Fruit fly (Drosophila melanogaster): ENCODE measurements around the gene CG7886.

Gene CG7886

DNA sequence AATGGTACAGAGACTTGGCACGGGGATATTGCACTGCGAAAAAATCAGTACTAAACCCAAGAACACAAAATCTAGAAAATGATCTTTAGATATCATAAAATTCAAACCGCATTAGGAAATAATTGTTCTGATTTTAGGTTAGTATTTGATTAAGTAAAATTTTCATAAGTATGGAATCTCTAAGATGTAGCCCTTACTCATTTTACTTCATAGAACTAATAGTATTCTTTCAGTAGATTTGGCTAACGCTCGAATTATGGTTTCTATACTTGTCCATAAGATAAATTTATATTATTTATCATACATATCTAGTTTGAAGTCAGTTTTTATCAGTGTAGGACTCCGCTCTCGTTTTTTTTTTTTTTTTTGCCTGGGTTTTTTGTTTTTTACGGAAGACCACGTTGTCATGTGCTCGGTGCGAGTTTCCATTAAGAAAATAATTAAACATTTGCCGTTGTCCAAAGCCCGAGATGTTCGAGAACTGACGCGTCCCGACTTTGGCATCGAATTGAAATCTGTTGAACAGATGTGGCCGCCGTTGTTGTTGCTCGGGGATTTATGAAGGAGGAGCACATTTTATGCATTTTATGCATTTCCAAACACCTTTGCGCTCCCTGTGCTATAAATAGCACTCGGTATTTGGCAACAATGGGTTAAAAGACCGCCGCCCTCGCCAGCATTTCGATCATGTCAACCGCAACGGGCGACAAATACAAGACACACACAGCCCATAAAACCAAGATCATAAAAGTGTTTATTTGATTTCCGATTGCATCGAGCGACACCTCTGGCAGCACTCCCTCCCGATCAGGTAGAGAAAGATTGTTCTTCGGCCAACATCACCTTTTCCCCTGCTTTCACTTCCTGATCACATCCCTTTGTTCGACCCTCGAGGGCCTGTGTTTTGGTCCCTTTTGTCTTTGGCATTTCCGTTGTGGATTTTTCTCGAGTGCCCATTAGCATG, 55.6 kb downstream of the CG7886 start (continued):
- TF ChIP-seq CG10654 (GFP tag; optimal IDR thresholded peaks at IDR 0.05) (no peak), Atf3 (GFP tag; optimal IDR thresholded peaks at IDR 0.05) (no peak), sc (optimal IDR thresholded peaks at IDR 0.05) (no peak), sc (GFP tag; optimal IDR thresholded peaks at IDR 0.05) (peak; percentile 11), shn (GFP tag; optimal IDR thresholded peaks at IDR 0.05) (no peak), CG17829 (tag; optimal IDR thresholded peaks at IDR 0.05) (peak; percentile 33), nmo (GFP tag; optimal IDR thresholded peaks at IDR 0.05) (peak; percentile 32), CG15479 (GFP tag; optimal IDR thresholded peaks at IDR 0.05) (peak; percentile 24), Dad (GFP tag; optimal IDR thresholded peaks at IDR 0.05) (no peak), CG34224 (GFP tag; IDR thresholded peaks at IDR 0.05; ENCODE audit: partially characterized antibody) (no peak), lola (GFP tag; optimal IDR thresholded peaks at IDR 0.05) (peak in 1 of 3 experiments; percentile 71), CG7271 (tag; optimal IDR thresholded peaks at IDR 0.05) (no peak), lov (optimal IDR thresholded peaks at IDR 0.05) (no peak), lov (GFP tag; IDR thresholded peaks at IDR 0.05) (no peak), phol (tag; optimal IDR thresholded peaks at IDR 0.05) (peak; percentile 32), CG30431 (GFP tag; optimal IDR thresholded peaks at IDR 0.05) (no peak), odd (GFP tag; optimal IDR thresholded peaks at IDR 0.05) (no peak), Chrac-16 (GFP tag; optimal IDR thresholded peaks at IDR 0.05) (peak; percentile 19), CG9609 (GFP tag; optimal IDR thresholded peaks at IDR 0.05) (no peak), prd (optimal IDR thresholded peaks at IDR 0.05) (no peak), prd (GFP tag; IDR thresholded peaks at IDR 0.05) (peak; percentile 52; the same call in 2 of the 3 replicates), Sox102F (GFP tag; optimal IDR thresholded peaks at IDR 0.05) (peak; percentile 16), CG30403 (GFP tag; optimal IDR thresholded peaks at IDR 0.05) (peak; percentile 22), CG7556 (GFP tag; optimal IDR thresholded peaks at IDR 0.05) (no peak), Hr51 (GFP tag; optimal IDR thresholded peaks at IDR 0.05) (no peak), CG16863 (GFP tag; optimal IDR thresholded peaks at IDR 0.05) (no peak), CG31224 (GFP tag; IDR thresholded peaks at IDR 0.05) (no peak), CG18764 (GFP tag; optimal IDR thresholded peaks at IDR 0.05) (no peak), CTCF (GFP tag; optimal IDR thresholded peaks at IDR 0.05) (no peak), CG2712 (tag; optimal IDR thresholded peaks at IDR 0.05) (peak; percentile 71), CG9727 (GFP tag; optimal IDR thresholded peaks at IDR 0.05) (peak; percentile 52), unc-4 (GFP tag; IDR thresholded peaks at IDR 0.05; ENCODE audit: partially characterized antibody) (no peak), CG17361 (GFP tag; IDR thresholded peaks at IDR 0.05) (peak; percentile 46; the same call in 2 of the 3 replicates), CG7839 (tag; optimal IDR thresholded peaks at IDR 0.05) (peak; percentile 19), CG10267 (tag; optimal IDR thresholded peaks at IDR 0.05) (peak; percentile 9), tll (GFP tag; optimal IDR thresholded peaks at IDR 0.05) (peak in 1 of 2 experiments; percentile 92), CG9797 (GFP tag; optimal IDR thresholded peaks at IDR 0.05) (no peak), CG31441 (GFP tag; IDR thresholded peaks at IDR 0.05) (0 out of 2 replicates have a peak, but pooled peaks have one; percentile 38), abd-A (tag; optimal IDR thresholded peaks at IDR 0.05) (no peak), Drgx (GFP tag; IDR thresholded peaks at IDR 0.05) (no peak), CG8290 (GFP tag; optimal IDR thresholded peaks at IDR 0.05) (no peak), CG8290 (tag; optimal IDR thresholded peaks at IDR 0.05) (no peak), Vsx1 (GFP tag; optimal IDR thresholded peaks at IDR 0.05) (no peak), Doc2 (GFP tag; IDR thresholded peaks at IDR 0.05) (no peak), CG6254 (GFP tag; optimal IDR thresholded peaks at IDR 0.05) (no peak), BEAF-32 (GFP tag; optimal IDR thresholded peaks at IDR 0.05) (no peak), Ssrp (tag; optimal IDR thresholded peaks at IDR 0.05) (peak; percentile 26), Side (GFP tag; optimal IDR thresholded peaks at IDR 0.05) (no peak), row (GFP tag; IDR thresholded peaks at IDR 0.05) (0 out of 3 replicates have a peak, but pooled peaks have one; percentile 28)

Data from whole organism, embryonic.